Worm (Caenorhabditis elegans) whole organism, L4 larva: Measurements from ENCODE around the gene gad-1.
A peak's percentile ranks its signal among the peaks of the same experiment; 100 is the strongest.

Source experiments
- F49E8.2 ChIP-seq: sonication (generic microtip); optimal IDR thresholded peaks from 2 replicates; lab custom pipeline; 2016; ENCODE audit warnings: missing compliant biosample characterization, mild to moderate bottlenecking, missing genetic modification characterization, borderline replicate concordance
- attf-4 ChIP-seq: sonication (generic microtip); optimal IDR thresholded peaks from 3 replicates; lab custom pipeline; 2017; ENCODE audit warnings: missing biosample characterization, missing genetic modification characterization
- ceh-62 ChIP-seq: sonication (generic microtip); optimal IDR thresholded peaks from 2 replicates; lab custom pipeline; 2017; ENCODE audit warnings: missing biosample characterization, missing genetic modification characterization
- daf-19 ChIP-seq: fragments of 200-800 bp; sonication (Bioruptor generic); conservative IDR thresholded peaks from 2 replicates; pipeline ENCODE4 v1.3.6; 2022; ENCODE audit warnings: missing genetic modification characterization, missing compliant biosample characterization
- dmd-6 ChIP-seq: fragments of 200-800 bp; sonication (Bioruptor generic); IDR thresholded peaks from 2 replicates; pipeline ENCODE4 v1.3.6; 2022; ENCODE audit warnings: missing genetic modification reagents, missing genetic modification characterization, missing compliant biosample characterization
- dmd-8 ChIP-seq: fragments of 200-800 bp; sonication (Bioruptor generic); IDR thresholded peaks from 2 replicates; pipeline ENCODE4 v1.3.6; 2022; ENCODE audit warnings: missing genetic modification characterization, missing compliant biosample characterization
- egl-27 ChIP-seq: sonication (generic microtip); optimal IDR thresholded peaks from 3 replicates; lab custom pipeline; 2017; ENCODE audit warnings: missing biosample characterization, missing genetic modification reagents, missing genetic modification characterization
- snpc-4 ChIP-seq: fragments of 150-350 bp; optimal IDR thresholded peaks from 2 replicates; lab custom pipeline; 2014; ENCODE audit warnings: missing biosample characterization, missing genetic modification characterization

DNA sequence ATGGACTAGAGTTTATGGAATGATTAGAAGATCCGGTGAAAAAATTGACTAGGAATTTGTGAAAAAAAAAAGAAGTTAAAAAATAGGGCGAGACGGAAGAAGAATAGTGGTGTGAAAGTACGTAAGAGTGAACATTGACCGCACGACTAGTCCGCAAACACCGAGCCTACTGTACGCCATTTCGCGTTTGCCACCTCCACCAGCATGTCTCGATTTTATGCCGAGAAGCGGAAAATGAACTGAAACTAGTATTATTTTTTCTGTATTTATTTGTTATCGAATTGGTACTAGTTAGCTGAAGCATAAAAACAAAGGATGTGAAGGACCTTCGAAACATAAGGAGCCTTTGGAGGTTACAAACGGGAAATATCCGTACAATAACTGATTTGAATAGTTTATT is 5.9 kb downstream of the gad-1 start:
- no peak for TF ChIP-seq attf-4 (tag; lab: Kevin White, UChicago)
- TF ChIP-seq ceh-62 = no peak
- no peak for TF ChIP-seq egl-27 (tag; lab: Kevin White, UChicago)
- no peak for TF ChIP-seq snpc-4
- TF ChIP-seq daf-19 (GFP tag; lab: Robert Waterston, UW) = no peak
- TF ChIP-seq F49E8.2 (tag; lab: Kevin White, UChicago) = no peak
- no peak for TF ChIP-seq dmd-8 (GFP tag; lab: Robert Waterston, UW)
- 0 out of 2 replicates have a peak, but pooled peaks have one; percentile 12 for TF ChIP-seq dmd-6 (GFP tag; lab: Robert Waterston, UW)
